Worm (Caenorhabditis elegans) whole organism, early embryonic: ENCODE data around the gene flp-23.

ENCODE experiments used
- B0310.2 ChIP-seq: sonication (generic microtip); optimal IDR thresholded peaks from 2 replicates; lab custom pipeline; 2016; ENCODE audit warnings: mild to moderate bottlenecking, missing genetic modification characterization, missing compliant biosample characterization
- ama-1 ChIP-seq: fragments of 150-350 bp; optimal IDR thresholded peaks from 2 replicates; lab custom pipeline; 2014
- ceh-13 ChIP-seq: fragments of 200-800 bp; sonication (Bioruptor generic); optimal IDR thresholded peaks from 2 replicates; lab custom pipeline; 2018; ENCODE audit warnings: mild to moderate bottlenecking, missing genetic modification characterization, missing compliant biosample characterization
- ceh-36 ChIP-seq: sonication (generic microtip); optimal IDR thresholded peaks from 2 replicates; lab custom pipeline; 2016; ENCODE audit warnings: missing genetic modification characterization, inconsistent platforms, missing compliant biosample characterization
- flt-1 ChIP-seq: fragments of 200-800 bp; sonication (Bioruptor generic); IDR thresholded peaks from 2 replicates; pipeline ENCODE4 v1.3.6; 2022; ENCODE audit warnings: missing genetic modification characterization, missing compliant biosample characterization
- hmg-4 ChIP-seq: fragments of 200-800 bp; sonication (Bioruptor generic); optimal IDR thresholded peaks from 2 replicates; lab custom pipeline; 2018; ENCODE audit warnings: mild to moderate bottlenecking, missing genetic modification characterization, missing compliant biosample characterization
- hnd-1 ChIP-seq: sonication (generic microtip); optimal IDR thresholded peaks from 2 replicates; lab custom pipeline; 2016; ENCODE audit warnings: missing genetic modification characterization, missing compliant biosample characterization
- pes-1 ChIP-seq: fragments of 200-800 bp; sonication (Bioruptor generic); IDR thresholded peaks from 2 replicates; pipeline ENCODE4 v1.3.6; 2022; ENCODE audit warnings: missing genetic modification reagents, missing genetic modification characterization, missing compliant biosample characterization
- scrt-1 ChIP-seq: fragments of 200-800 bp; sonication (Bioruptor generic); IDR thresholded peaks from 2 replicates; pipeline ENCODE4 v1.3.6; 2022; ENCODE audit warnings: missing genetic modification characterization, missing compliant biosample characterization
- sea-1 ChIP-seq: fragments of 200-800 bp; sonication (Bioruptor generic); conservative IDR thresholded peaks from 2 replicates; pipeline ENCODE4 v1.3.6; 2022; ENCODE audit warnings: missing genetic modification characterization, missing compliant biosample characterization
- tbx-11 ChIP-seq: fragments of 200-800 bp; sonication (Bioruptor generic); IDR thresholded peaks from 2 replicates; pipeline ENCODE4 v1.3.6; 2022; ENCODE audit warnings: missing genetic modification characterization, missing compliant biosample characterization
- tbx-37 ChIP-seq: fragments of 200-800 bp; sonication (Bioruptor generic); conservative IDR thresholded peaks from 2 replicates; pipeline ENCODE4 v1.3.6; 2022; ENCODE audit warnings: missing genetic modification reagents, missing genetic modification characterization, missing compliant biosample characterization
- tra-4 ChIP-seq: sonication (generic microtip); optimal IDR thresholded peaks from 2 replicates; lab custom pipeline; 2017; ENCODE audit warnings: missing genetic modification characterization, missing compliant biosample characterization

DNA sequence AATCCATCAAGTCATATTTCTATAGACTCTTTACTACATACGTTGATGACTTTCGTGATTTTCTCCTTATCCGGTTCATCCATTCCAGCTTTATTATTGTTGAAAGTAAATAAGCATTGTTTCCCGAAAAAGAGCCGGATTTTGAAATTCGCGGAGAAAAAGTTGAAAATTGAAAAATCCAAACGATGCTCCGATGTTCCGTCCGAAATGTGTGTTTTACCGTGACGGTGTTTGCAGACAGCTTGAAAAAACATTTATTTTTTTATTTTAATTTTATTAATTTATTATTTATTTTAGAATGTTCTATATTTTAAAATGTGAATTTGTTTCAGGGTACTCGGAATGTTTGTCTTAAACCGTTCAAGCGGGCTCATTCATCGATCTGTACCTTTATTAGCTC is 19.7 kb upstream of the flp-23 start, which contains the start of gene dnj-10:
- TF ChIP-seq hnd-1 (tag; lab: Kevin White, UChicago) (no peak), ama-1 (lab: Kevin White, UChicago) (no peak), tbx-11 (GFP tag; lab: Robert Waterston, UW) (no peak), tra-4 (tag; lab: Kevin White, UChicago) (no peak), ceh-13 (no peak), ceh-36 (tag; lab: Kevin White, UChicago) (no peak), sea-1 (GFP tag; lab: Robert Waterston, UW) (no peak), flt-1 (no peak), B0310.2 (tag; lab: Kevin White, UChicago) (no peak), tbx-37 (GFP tag; lab: Robert Waterston, UW) (no peak), scrt-1 (GFP tag; lab: Robert Waterston, UW) (no peak), pes-1 (no peak), hmg-4 (no peak)
